Worm (Caenorhabditis elegans): ENCODE data around the gene W02B12.16.

The W02B12.16 gene

ce11 chrII:11473525-11474181 lies 2.7 kb downstream of the W02B12.16 start, which contains the start of the genes metl-1 and W02B12.11:
Gene metl-1 (minus strand): TSS chrII:11473575.
Gene W02B12.11 (plus strand): TSS chrII:11473861.
- TF ChIP-seq F16B12.6 (tag; optimal IDR thresholded peaks at IDR 0.05) (peak; percentile 54), mep-1 (tag; optimal IDR thresholded peaks at IDR 0.05) (peak; percentile 96), mab-9 (GFP tag; IDR thresholded peaks at IDR 0.05) (peak; percentile 78), swsn-7 (tag; optimal IDR thresholded peaks at IDR 0.05) (peak; percentile 90), Y116A8C.19 (tag; optimal IDR thresholded peaks at IDR 0.05; ENCODE audit: borderline replicate concordance) (no peak), vab-15 (tag; optimal IDR thresholded peaks at IDR 0.05) (no peak), C34B4.2 (tag; optimal IDR thresholded peaks at IDR 0.05) (no peak), lir-3 (tag; optimal IDR thresholded peaks at IDR 0.05; ENCODE audit: poor library complexity) (peak; percentile 30), nhr-77 (tag; optimal IDR thresholded peaks at IDR 0.05) (peak; percentile 39), nhr-71 (tag; optimal IDR thresholded peaks at IDR 0.05) (peak; percentile 92), unc-130 (tag; optimal IDR thresholded peaks at IDR 0.05) (peak; percentile 80), nhr-237 (tag; optimal IDR thresholded peaks at IDR 0.05) (no peak), ets-5 (GFP tag; IDR thresholded peaks at IDR 0.05) (no peak), egl-13 (tag; optimal IDR thresholded peaks at IDR 0.05) (peak; percentile 58), C16A3.4 (tag; optimal IDR thresholded peaks at IDR 0.05) (peak; percentile 88), pax-3 (tag; optimal IDR thresholded peaks at IDR 0.05) (peak; percentile 52), alr-1 (tag; optimal IDR thresholded peaks at IDR 0.05; ENCODE audit: borderline replicate concordance) (no peak), unc-98 (GFP tag; IDR thresholded peaks at IDR 0.05) (no peak), ama-1 (optimal IDR thresholded peaks at IDR 0.05) (no peak), unc-86 (tag; optimal IDR thresholded peaks at IDR 0.05) (peak; percentile 82), lin-39 (tag; optimal IDR thresholded peaks at IDR 0.05) (peak; percentile 88), lin-14 (GFP tag; optimal IDR thresholded peaks at IDR 0.05) (no peak), mdl-1 (tag; optimal IDR thresholded peaks at IDR 0.05) (peak in 1 of 2 experiments; percentile 62), nhr-47 (tag; optimal IDR thresholded peaks at IDR 0.05) (peak; percentile 91), fkh-4 (tag; optimal IDR thresholded peaks at IDR 0.05; ENCODE audit: borderline replicate concordance) (peak; percentile 46), grh-1 (GFP tag; IDR thresholded peaks at IDR 0.05) (peak; percentile 89), dsc-1 (tag; optimal IDR thresholded peaks at IDR 0.05) (peak; percentile 90), snu-23 (GFP tag; optimal IDR thresholded peaks at IDR 0.05) (peak; percentile 91), lin-13 (GFP tag; optimal IDR thresholded peaks at IDR 0.05) (peak; percentile 67), isw-1 (GFP tag; IDR thresholded peaks at IDR 0.05) (peak; percentile 82), tlp-1 (tag; optimal IDR thresholded peaks at IDR 0.05) (no peak), fkh-10 (GFP tag; optimal IDR thresholded peaks at IDR 0.05) (peak; percentile 51), nhr-19 (GFP tag; conservative IDR thresholded peaks at IDR 0.05) (peak; percentile 92), skn-1 (tag; optimal IDR thresholded peaks at IDR 0.05) (peak; percentile 72), ceh-82 (tag; optimal IDR thresholded peaks at IDR 0.05) (peak; percentile 86 to 93 (median 90)), efl-3 (GFP tag; optimal IDR thresholded peaks at IDR 0.05) (peak; percentile 28), C04F5.9 (tag; optimal IDR thresholded peaks at IDR 0.05) (peak; percentile 69), nhr-11 (tag; optimal IDR thresholded peaks at IDR 0.05) (peak; percentile 49), nhr-84 (tag; optimal IDR thresholded peaks at IDR 0.05) (no peak), ztf-11 (tag; optimal IDR thresholded peaks at IDR 0.05) (peak in 1 of 2 experiments; percentile 55), nhr-28 (tag; optimal IDR thresholded peaks at IDR 0.05) (no peak), irx-1 (tag; optimal IDR thresholded peaks at IDR 0.05) (peak; percentile 74), blmp-1 (tag; optimal IDR thresholded peaks at IDR 0.05) (peak; percentile 66), ceh-90 (tag; optimal IDR thresholded peaks at IDR 0.05) (peak; percentile 5), nhr-90 (tag; optimal IDR thresholded peaks at IDR 0.05; ENCODE audit: poor library complexity) (peak; percentile 92), sup-37 (GFP tag; optimal IDR thresholded peaks at IDR 0.05) (peak; percentile 9), ceh-8 (GFP tag; optimal IDR thresholded peaks at IDR 0.05) (peak; percentile 70), ceh-63 (GFP tag; optimal IDR thresholded peaks at IDR 0.05) (no peak), efl-1 (optimal IDR thresholded peaks at IDR 0.05) (peak; percentile 80 to 85), efl-1 (GFP tag; optimal IDR thresholded peaks at IDR 0.05 in 1 of 2) (peak; percentile 79 to 98), fos-1 (tag; optimal IDR thresholded peaks at IDR 0.05) (peak; percentile 20), zag-1 (tag; optimal IDR thresholded peaks at IDR 0.05) (peak; percentile 46)
